Worm (Caenorhabditis elegans): ENCODE measurements around the gene C29E4.13.

C29E4.13 gene

ce11 chrIII:7940819-7941218 lies 12.3 kb upstream of the C29E4.13 start, which contains the start of gene C29E4.12:
C29E4.12 (plus strand) TSS chrIII:7941151.
- peak; percentile 68 for TF ChIP-seq lin-13 (GFP tag; optimal IDR thresholded peaks at IDR 0.05)
- TF ChIP-seq nhr-129 (tag; optimal IDR thresholded peaks at IDR 0.05): peak; percentile 64
- TF ChIP-seq nhr-11 (tag; optimal IDR thresholded peaks at IDR 0.05): no peak
- peak; percentile 30 for TF ChIP-seq nhr-77 (tag; optimal IDR thresholded peaks at IDR 0.05)
- no peak for TF ChIP-seq fos-1 (tag; optimal IDR thresholded peaks at IDR 0.05)
- TF ChIP-seq R02D3.7 (tag; optimal IDR thresholded peaks at IDR 0.05): peak; percentile 20
- TF ChIP-seq nhr-21 (tag; optimal IDR thresholded peaks at IDR 0.05): peak; percentile 42
- no peak for TF ChIP-seq ztf-1 (GFP tag; conservative IDR thresholded peaks at IDR 0.05)
- no peak for TF ChIP-seq nhr-23 (tag; optimal IDR thresholded peaks at IDR 0.05)
- TF ChIP-seq mab-5 (tag; optimal IDR thresholded peaks at IDR 0.05): peak; percentile 56
- TF ChIP-seq ceh-82 (tag; optimal IDR thresholded peaks at IDR 0.05): no peak
- TF ChIP-seq elt-3 (tag; optimal IDR thresholded peaks at IDR 0.05): no peak
- TF ChIP-seq lsy-2 (tag; optimal IDR thresholded peaks at IDR 0.05): peak; percentile 51 to 88
- TF ChIP-seq sem-4 (tag; optimal IDR thresholded peaks at IDR 0.05): no peak
- no peak for TF ChIP-seq unc-39 (tag; optimal IDR thresholded peaks at IDR 0.05)
- TF ChIP-seq nhr-6 (tag; optimal IDR thresholded peaks at IDR 0.05): no peak
- TF ChIP-seq nhr-25 (tag; optimal IDR thresholded peaks at IDR 0.05): peak; percentile 60
- no peak for TF ChIP-seq nhr-10 (tag; optimal IDR thresholded peaks at IDR 0.05)
- TF ChIP-seq ztf-4 (tag; optimal IDR thresholded peaks at IDR 0.05): no peak
- peak; percentile 49 for TF ChIP-seq crh-2 (tag; optimal IDR thresholded peaks at IDR 0.05)
- peak; percentile 70 for TF ChIP-seq lin-11 (tag; optimal IDR thresholded peaks at IDR 0.05)
- no peak for TF ChIP-seq egl-27 (tag; optimal IDR thresholded peaks at IDR 0.05)
- peak; percentile 31 for TF ChIP-seq ama-1 (optimal IDR thresholded peaks at IDR 0.05)
- peak; percentile 81 for TF ChIP-seq C34F6.9 (tag; optimal IDR thresholded peaks at IDR 0.05)
- TF ChIP-seq gmeb-1 (tag; optimal IDR thresholded peaks at IDR 0.05): peak; percentile 97
- no peak for TF ChIP-seq Y55F3AM.14 (GFP tag; optimal IDR thresholded peaks at IDR 0.05)
- TF ChIP-seq lin-39 (tag; optimal IDR thresholded peaks at IDR 0.05): no peak
- peak; percentile 86 for TF ChIP-seq unc-55 (GFP tag; optimal IDR thresholded peaks at IDR 0.05)
- no peak for TF ChIP-seq ztf-11 (tag; optimal IDR thresholded peaks at IDR 0.05)
- TF ChIP-seq mbf-1 (tag; optimal IDR thresholded peaks at IDR 0.05): no peak
- TF ChIP-seq ceh-16 (tag; optimal IDR thresholded peaks at IDR 0.05): no peak
- TF ChIP-seq peb-1 (tag; optimal IDR thresholded peaks at IDR 0.05): no peak
- TF ChIP-seq nhr-12 (tag; optimal IDR thresholded peaks at IDR 0.05): no peak
- peak; percentile 46 for TF ChIP-seq F13H6.1 (tag; optimal IDR thresholded peaks at IDR 0.05)
- TF ChIP-seq nhr-237 (tag; optimal IDR thresholded peaks at IDR 0.05): no peak
- TF ChIP-seq blmp-1 (tag; optimal IDR thresholded peaks at IDR 0.05; ENCODE audit: insufficient read depth): no peak
- TF ChIP-seq snpc-4 (tag; optimal IDR thresholded peaks at IDR 0.05): no peak
- no peak for TF ChIP-seq skn-1 (tag; optimal IDR thresholded peaks at IDR 0.05)
- TF ChIP-seq ZK546.5 (tag; optimal IDR thresholded peaks at IDR 0.05): no peak
- no peak for TF ChIP-seq unc-62 (GFP tag; optimal IDR thresholded peaks at IDR 0.05)
- TF ChIP-seq sma-9 (GFP tag; optimal IDR thresholded peaks at IDR 0.05): peak; percentile 58
- TF ChIP-seq sma-9 (tag; optimal IDR thresholded peaks at IDR 0.05): no peak
- no peak for TF ChIP-seq alr-1 (tag; optimal IDR thresholded peaks at IDR 0.05)
- no peak for TF ChIP-seq zag-1 (tag; optimal IDR thresholded peaks at IDR 0.05)
- no peak for TF ChIP-seq aly-2 (tag; optimal IDR thresholded peaks at IDR 0.05)
- no peak for TF ChIP-seq elt-1 (tag; optimal IDR thresholded peaks at IDR 0.05)
- TF ChIP-seq sma-3 (GFP tag; optimal IDR thresholded peaks at IDR 0.05): peak; percentile 61
- no peak for TF ChIP-seq dmd-4 (tag; optimal IDR thresholded peaks at IDR 0.05)
- no peak for TF ChIP-seq mdl-1 (tag; optimal IDR thresholded peaks at IDR 0.05)

Measured in whole organism, L2 larva.